Worm (Caenorhabditis elegans) whole organism, L4 larva: ENCODE results near the gene R01E6.2.

Experiments used
- aha-1 ChIP-seq: fragments of 150-350 bp; peaks from one replicate; lab custom pipeline; 2014; ENCODE audit warnings: missing biosample characterization, missing genetic modification characterization
- ctbp-1 ChIP-seq: fragments of 200-800 bp; sonication (Bioruptor generic); IDR thresholded peaks from 2 replicates; pipeline ENCODE4 v1.3.6; 2022; ENCODE audit warnings: missing genetic modification reagents, missing genetic modification characterization, missing compliant biosample characterization
- daf-12 ChIP-seq: fragments of 150-350 bp; optimal IDR thresholded peaks from 2 replicates; lab custom pipeline; 2014; ENCODE audit warnings: missing biosample characterization, missing genetic modification reagents, missing genetic modification characterization
- fkh-10 ChIP-seq: fragments of 150-350 bp; optimal IDR thresholded peaks from 2 replicates; lab custom pipeline; 2014; ENCODE audit warnings: missing biosample characterization, missing genetic modification reagents, missing genetic modification characterization
- hlh-30 ChIP-seq: sonication (generic microtip); optimal IDR thresholded peaks from 2 replicates; lab custom pipeline; 2017; ENCODE audit warnings: antibody characterized with exemption, mild to moderate bottlenecking, missing genetic modification characterization, missing compliant biosample characterization; ENCODE audit not compliant: insufficient read depth
- mep-1 ChIP-seq: fragments of 150-350 bp; sonication (generic microtip); optimal IDR thresholded peaks from 3 replicates; lab custom pipeline; 2014; ENCODE audit warnings: missing biosample characterization, missing genetic modification characterization
- skn-1 ChIP-seq: fragments of 150-350 bp; optimal IDR thresholded peaks from 2 replicates; lab custom pipeline; 2014; ENCODE audit warnings: missing biosample characterization, missing genetic modification characterization
- tag-97 ChIP-seq: fragments of 200-800 bp; sonication (Bioruptor generic); IDR thresholded peaks from 2 replicates; pipeline ENCODE4 v1.3.6; 2022; ENCODE audit warnings: missing genetic modification characterization, missing compliant biosample characterization

DNA sequence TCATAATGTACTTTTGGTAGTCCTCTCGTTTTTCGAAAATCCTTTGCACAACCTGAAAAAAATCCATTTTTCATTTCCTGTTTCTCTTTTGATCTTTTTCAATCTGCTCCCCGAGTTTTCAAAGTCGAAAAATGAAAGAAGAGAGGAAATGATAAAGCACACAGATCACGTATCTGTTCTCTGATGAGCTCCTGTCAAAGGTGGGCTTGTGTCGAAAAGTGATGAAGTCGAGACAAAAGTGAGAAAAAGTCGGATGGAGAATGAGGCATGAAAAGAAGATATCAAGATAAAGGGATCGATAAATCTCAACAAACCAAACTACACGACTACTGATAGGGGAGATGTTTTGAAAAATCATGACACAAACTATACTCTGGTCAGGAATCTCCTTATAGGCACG, 11.2 kb downstream of the R01E6.2 start:
- TF ChIP-seq daf-12 (tag; lab: Kevin White, UChicago) (no peak), mep-1 (no peak), aha-1 (tag; lab: Kevin White, UChicago) (no peak), hlh-30 (no peak), tag-97 (GFP tag; lab: Robert Waterston, UW) (no peak), skn-1 (tag; lab: Kevin White, UChicago) (no peak), fkh-10 (no peak), ctbp-1 (GFP tag; lab: Robert Waterston, UW) (no peak)
